Worm (Caenorhabditis elegans): ENCODE results near the gene mlt-11.

DNA sequence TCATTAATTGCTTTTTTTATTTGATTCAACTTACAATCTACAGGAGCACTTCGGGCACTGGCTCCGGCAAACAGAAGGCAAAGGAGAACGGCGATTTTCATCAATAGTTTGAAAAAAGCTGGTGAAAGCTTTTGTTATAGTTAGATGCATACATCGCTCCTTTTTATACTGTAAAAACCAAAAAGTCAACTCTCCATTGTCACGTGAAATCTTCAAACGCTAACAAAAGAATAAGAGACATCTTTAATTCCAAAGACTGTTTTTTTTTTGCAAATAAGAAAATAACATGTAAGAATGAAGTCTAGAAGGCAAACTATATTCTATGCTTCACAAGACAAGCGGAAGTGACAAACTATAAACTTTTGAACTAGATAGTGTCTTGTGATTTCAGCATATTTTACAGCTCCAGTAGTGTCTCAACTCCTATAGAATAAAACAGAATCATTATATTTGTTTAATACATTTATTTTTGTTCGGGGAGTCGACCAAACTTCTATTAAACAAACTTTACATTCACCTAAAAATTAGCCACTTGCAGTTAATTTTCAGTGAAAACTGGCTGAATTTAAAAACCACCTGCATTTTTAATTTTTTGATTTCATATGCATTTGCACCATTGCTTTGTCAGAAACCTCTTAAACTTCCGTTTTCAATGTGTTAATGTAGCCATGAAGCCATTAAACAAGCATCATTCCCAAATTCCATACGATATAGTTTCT lies 40.8 kb upstream of the mlt-11 start, which contains the start of the genes F46B3.9 and srz-18:
- TF ChIP-seq elt-3 (tag; optimal IDR thresholded peaks at IDR 0.05) = no peak
- TF ChIP-seq unc-39 (tag; optimal IDR thresholded peaks at IDR 0.05) = no peak
- TF ChIP-seq ceh-39 (tag; optimal IDR thresholded peaks at IDR 0.05) = no peak
- TF ChIP-seq pha-4 (tag; optimal IDR thresholded peaks at IDR 0.05) = no peak
- no peak for TF ChIP-seq snpc-4 (tag; optimal IDR thresholded peaks at IDR 0.05)
- no peak for TF ChIP-seq unc-62 (GFP tag; optimal IDR thresholded peaks at IDR 0.05)
- TF ChIP-seq nhr-237 (tag; optimal IDR thresholded peaks at IDR 0.05) = no peak
- TF ChIP-seq mab-5 (tag; optimal IDR thresholded peaks at IDR 0.05) = no peak
- no peak for TF ChIP-seq drap-1 (GFP tag; optimal IDR thresholded peaks at IDR 0.05)
- no peak for TF ChIP-seq lsy-2 (tag; optimal IDR thresholded peaks at IDR 0.05)
- TF ChIP-seq lin-13 (tag; optimal IDR thresholded peaks at IDR 0.05) = no peak
- no peak for TF ChIP-seq nhr-12 (tag; optimal IDR thresholded peaks at IDR 0.05)
- no peak for TF ChIP-seq ztf-11 (tag; optimal IDR thresholded peaks at IDR 0.05)
- TF ChIP-seq nhr-28 (tag; optimal IDR thresholded peaks at IDR 0.05) = no peak

Measured in whole organism, mixed stage, embryonic.